Fruit fly (Drosophila melanogaster): ENCODE measurements around the gene mxt.

Gene mxt

dm6 chr2L:4821757-4822156, 25.3 kb downstream of the mxt start, which contains the start of gene CG15628:
Gene CG15628, plus strand, starts transcription at chr2L:4821774.
- TF ChIP-seq ovo (GFP tag; optimal IDR thresholded peaks at IDR 0.05) (no peak), CG1620 (GFP tag; optimal IDR thresholded peaks at IDR 0.05) (no peak)

- TF ChIP-seq ovo (GFP tag; optimal IDR thresholded peaks at IDR 0.05) (no peak), CG5204 (GFP tag; optimal IDR thresholded peaks at IDR 0.05) (peak; percentile 55), CG11617 (GFP tag; optimal IDR thresholded peaks at IDR 0.05) (peak; percentile 31), CG1620 (GFP tag; optimal IDR thresholded peaks at IDR 0.05) (no peak), CG12768 (GFP tag; optimal IDR thresholded peaks at IDR 0.05) (peak; percentile 68), pad (GFP tag; optimal IDR thresholded peaks at IDR 0.05) (peak; percentile 26), Crg-1 (GFP tag; optimal IDR thresholded peaks at IDR 0.05) (no peak), CG7101 (tag; optimal IDR thresholded peaks at IDR 0.05) (peak; percentile 42), cnc (optimal IDR thresholded peaks at IDR 0.05) (no peak), Mnt (GFP tag; optimal IDR thresholded peaks at IDR 0.05) (no peak), CG7045 (GFP tag; optimal IDR thresholded peaks at IDR 0.05) (peak; percentile 76), CG33017 (tag; optimal IDR thresholded peaks at IDR 0.05) (peak; percentile 34), bab1 (GFP tag; optimal IDR thresholded peaks at IDR 0.05) (no peak), kay (GFP tag; ENCODE audit: borderline replicate concordance) (no peak), Hr96 (GFP tag; optimal IDR thresholded peaks at IDR 0.05) (peak; percentile 63), cic (GFP tag; optimal IDR thresholded peaks at IDR 0.05) (no peak), CG14711 (tag; optimal IDR thresholded peaks at IDR 0.05) (peak; percentile 28), tj (GFP tag; optimal IDR thresholded peaks at IDR 0.05) (no peak), Clk (GFP tag; optimal IDR thresholded peaks at IDR 0.05) (peak; percentile 39), toe (GFP tag; optimal IDR thresholded peaks at IDR 0.05) (peak; percentile 23)
Observed at dm6 chr2L:4821319-4821717, 25.8 kb downstream of the mxt start.

dm6 chr2L:4820448-4821318, 26.4 kb downstream of the mxt start:
- TF ChIP-seq CG11617 (GFP tag; optimal IDR thresholded peaks at IDR 0.05) (peak; percentile 40), Clk (GFP tag; optimal IDR thresholded peaks at IDR 0.05) (no peak), Hr96 (GFP tag; optimal IDR thresholded peaks at IDR 0.05) (no peak), CG1620 (GFP tag; optimal IDR thresholded peaks at IDR 0.05) (peak; percentile 15), toe (GFP tag; optimal IDR thresholded peaks at IDR 0.05) (peak; percentile 68), CG33017 (tag; optimal IDR thresholded peaks at IDR 0.05) (peak; percentile 25), CG5204 (GFP tag; optimal IDR thresholded peaks at IDR 0.05) (peak; percentile 70)

- TF ChIP-seq Crg-1 (GFP tag; optimal IDR thresholded peaks at IDR 0.05), result no peak
- TF ChIP-seq Hr96 (GFP tag; optimal IDR thresholded peaks at IDR 0.05), result no peak
- no peak for TF ChIP-seq CG12768 (GFP tag; optimal IDR thresholded peaks at IDR 0.05)
- no peak for TF ChIP-seq kay (GFP tag; ENCODE audit: borderline replicate concordance)
- TF ChIP-seq CG5204 (GFP tag; optimal IDR thresholded peaks at IDR 0.05), result no peak
- no peak for TF ChIP-seq ovo (GFP tag; optimal IDR thresholded peaks at IDR 0.05)
- TF ChIP-seq cnc (optimal IDR thresholded peaks at IDR 0.05), result no peak
- no peak for TF ChIP-seq CG7045 (GFP tag; optimal IDR thresholded peaks at IDR 0.05)
- TF ChIP-seq CG14711 (tag; optimal IDR thresholded peaks at IDR 0.05), result no peak
- TF ChIP-seq Clk (GFP tag; optimal IDR thresholded peaks at IDR 0.05), result no peak
- TF ChIP-seq CG1620 (GFP tag; optimal IDR thresholded peaks at IDR 0.05), result no peak
Observed at dm6 chr2L:4819995-4820394, 27.1 kb downstream of the mxt start.

DNA sequence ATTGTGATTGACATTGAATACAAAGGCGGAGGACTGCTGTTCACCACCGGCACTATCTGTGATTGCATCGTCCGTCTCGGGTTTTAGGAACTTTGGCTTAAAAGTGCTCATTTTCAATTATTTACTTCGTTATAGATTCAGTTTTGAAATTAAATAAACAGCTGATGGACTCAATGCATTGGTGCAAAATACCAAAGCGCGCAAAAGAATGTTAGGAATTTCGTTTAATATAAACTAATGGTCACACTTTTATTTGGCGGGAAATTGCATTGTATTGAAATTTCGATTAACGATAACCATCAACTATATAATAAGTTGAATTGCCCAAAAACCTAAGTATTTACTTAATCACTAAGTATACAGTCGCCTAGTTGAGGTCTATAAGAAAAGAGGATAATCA, 29.0 kb downstream of the mxt start, which contains the start of gene CG3225:
CG3225 (minus strand) TSS at position 190 of the 400 bp plus-strand sequence.
- TF ChIP-seq Mnt (GFP tag; optimal IDR thresholded peaks at IDR 0.05) (no peak), CG7101 (tag; optimal IDR thresholded peaks at IDR 0.05) (no peak), Clk (GFP tag; optimal IDR thresholded peaks at IDR 0.05) (no peak), bab1 (GFP tag; optimal IDR thresholded peaks at IDR 0.05) (peak; percentile 39), CG1620 (GFP tag; optimal IDR thresholded peaks at IDR 0.05) (no peak)

- TF ChIP-seq CG14711 (tag; optimal IDR thresholded peaks at IDR 0.05), result no peak
Observed at dm6 chr2L:4813023-4813339, 34.1 kb downstream of the mxt start.

- no peak for TF ChIP-seq cnc (optimal IDR thresholded peaks at IDR 0.05)
- no peak for TF ChIP-seq CG7101 (tag; optimal IDR thresholded peaks at IDR 0.05)
- peak; percentile 53 for TF ChIP-seq tj (GFP tag; optimal IDR thresholded peaks at IDR 0.05)
Observed at dm6 chr2L:4812261-4813022, 34.7 kb downstream of the mxt start, which contains the start of gene CG15629. Gene CG15629, plus strand, starts transcription at chr2L:4813009.

Data from whole organism, adult.